Fruit fly (Drosophila melanogaster) whole organism, pupa: ENCODE results near the gene RpL37A.
A peak's percentile ranks its signal among the peaks of the same experiment; 100 is the strongest.

Source experiments
- CG10348 ChIP-seq: fragments of 200-800 bp; sonication (Bioruptor generic); IDR thresholded peaks from 2 replicates; pipeline ENCODE4 v1.3.6; 2022; ENCODE audit warnings: missing biosample characterization, missing genetic modification characterization
- CG12605 ChIP-seq: fragments of 200-800 bp; sonication (Bioruptor generic); IDR thresholded peaks from 2 replicates; pipeline ENCODE4 v1.3.6; 2022; ENCODE audit warnings: missing biosample characterization, missing genetic modification characterization
- CG13204 ChIP-seq: fragments of 200-800 bp; sonication (Bioruptor generic); optimal IDR thresholded peaks from 2 replicates; lab custom pipeline; 2018; ENCODE audit warnings: missing biosample characterization, mild to moderate bottlenecking, missing genetic modification characterization, moderate library complexity
- CG34367 ChIP-seq: fragments of 200-800 bp; sonication (Bioruptor generic); optimal IDR thresholded peaks from 2 replicates; lab custom pipeline; 2018; ENCODE audit warnings: missing biosample characterization, mild to moderate bottlenecking, missing genetic modification characterization
- CG8159 ChIP-seq: fragments of 200-800 bp; sonication (Bioruptor generic); optimal IDR thresholded peaks from 3 replicates; lab custom pipeline; 2018; ENCODE audit warnings: missing biosample characterization, mild to moderate bottlenecking, missing genetic modification characterization, moderate library complexity
- D1 ChIP-seq: fragments of 200-800 bp; sonication (Bioruptor generic); optimal IDR thresholded peaks from 2 replicates; lab custom pipeline; 2018; ENCODE audit warnings: missing biosample characterization, mild to moderate bottlenecking, missing genetic modification characterization, moderate library complexity
- EcR ChIP-seq: fragments of 200-800 bp; sonication (Bioruptor generic); optimal IDR thresholded peaks from 3 replicates; lab custom pipeline; 2019; ENCODE audit warnings: missing biosample characterization, missing genetic modification characterization, mild to moderate bottlenecking, moderate library complexity, missing genetic modification reagents
- Pif1B ChIP-seq: fragments of 200-800 bp; sonication (Bioruptor generic); optimal IDR thresholded peaks from 3 replicates; lab custom pipeline; 2016; ENCODE audit warnings: missing biosample characterization, missing genetic modification characterization
- Snoo ChIP-seq: fragments of 200-800 bp; sonication (Bioruptor generic); optimal IDR thresholded peaks from 3 replicates; lab custom pipeline; 2017; ENCODE audit warnings: missing biosample characterization, mild to moderate bottlenecking, missing genetic modification characterization, inconsistent platforms
- fd96Ca ChIP-seq: fragments of 200-800 bp; sonication (Bioruptor generic); IDR thresholded peaks from 3 replicates; pipeline ENCODE4 v1.3.6; 2022; ENCODE audit warnings: missing biosample characterization, missing genetic modification characterization
- gl ChIP-seq: fragments of 200-800 bp; sonication (Bioruptor generic); optimal IDR thresholded peaks from 2 replicates; lab custom pipeline; 2018; ENCODE audit warnings: missing biosample characterization, mild to moderate bottlenecking, missing genetic modification characterization
- rn ChIP-seq: fragments of 200-800 bp; sonication (Bioruptor generic); IDR thresholded peaks from 2 replicates; pipeline ENCODE4 v1.3.6; 2022; ENCODE audit warnings: missing biosample characterization, missing genetic modification characterization

DNA sequence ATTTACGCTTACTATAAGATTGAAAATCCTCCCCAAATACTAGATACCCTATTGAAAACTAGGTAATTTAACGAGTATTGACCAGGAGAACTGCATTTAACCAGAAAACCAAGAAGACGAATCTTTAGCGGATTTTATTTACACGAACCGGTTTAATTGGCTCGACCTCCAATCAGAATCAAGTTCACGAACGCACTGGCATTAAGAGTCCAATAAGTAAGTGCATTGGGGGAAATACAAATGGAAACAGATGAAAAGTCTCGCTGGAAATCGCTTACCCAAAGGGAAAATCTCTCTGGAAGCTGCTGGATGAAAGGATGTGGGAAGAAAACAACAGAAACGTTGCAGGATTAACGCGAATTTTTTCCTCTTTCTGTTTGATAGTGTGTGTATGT, 21.8 kb downstream of the RpL37A start:
- TF ChIP-seq EcR (GFP tag; lab: Kevin White, UChicago) (peak; percentile 64), CG8159 (tag; lab: Kevin White, UChicago) (no peak), fd96Ca (GFP tag; lab: Robert Waterston, UW) (no peak), CG13204 (no peak), rn (no peak), CG10348 (GFP tag; lab: Robert Waterston, UW) (no peak), D1 (tag; lab: Kevin White, UChicago) (no peak), Snoo (tag; lab: Kevin White, UChicago) (no peak), gl (no peak), CG34367 (no peak), CG12605 (GFP tag; lab: Robert Waterston, UW) (no peak), Pif1B (GFP tag; lab: Kevin White, UChicago) (no peak)
